Worm (Caenorhabditis elegans) whole organism, young adult: ENCODE data around the gene F09F9.5.

ENCODE experiments used
- dox-1 ChIP-seq: fragments of 200-800 bp; sonication (Bioruptor generic); IDR thresholded peaks from 2 replicates; pipeline ENCODE4 v1.3.6; 2022; ENCODE audit warnings: missing genetic modification reagents, missing genetic modification characterization, missing compliant biosample characterization
- madf-10 ChIP-seq: sonication (generic microtip); optimal IDR thresholded peaks from 2 replicates; lab custom pipeline; 2016; ENCODE audit warnings: mild to moderate bottlenecking, missing genetic modification characterization, missing compliant biosample characterization
- mcd-1 ChIP-seq: fragments of 200-800 bp; sonication (Bioruptor generic); IDR thresholded peaks from 2 replicates; pipeline ENCODE4 v1.3.6; 2022; ENCODE audit warnings: missing genetic modification reagents, missing genetic modification characterization, missing compliant biosample characterization
- mxl-1 ChIP-seq: sonication (generic microtip); optimal IDR thresholded peaks from 2 replicates; lab custom pipeline; 2016; ENCODE audit warnings: missing genetic modification characterization, missing compliant biosample characterization
- pbrm-1 ChIP-seq: fragments of 200-800 bp; sonication (Bioruptor generic); IDR thresholded peaks from 2 replicates; pipeline ENCODE4 v1.3.6; 2022; ENCODE audit warnings: missing genetic modification reagents, missing genetic modification characterization, missing compliant biosample characterization

DNA sequence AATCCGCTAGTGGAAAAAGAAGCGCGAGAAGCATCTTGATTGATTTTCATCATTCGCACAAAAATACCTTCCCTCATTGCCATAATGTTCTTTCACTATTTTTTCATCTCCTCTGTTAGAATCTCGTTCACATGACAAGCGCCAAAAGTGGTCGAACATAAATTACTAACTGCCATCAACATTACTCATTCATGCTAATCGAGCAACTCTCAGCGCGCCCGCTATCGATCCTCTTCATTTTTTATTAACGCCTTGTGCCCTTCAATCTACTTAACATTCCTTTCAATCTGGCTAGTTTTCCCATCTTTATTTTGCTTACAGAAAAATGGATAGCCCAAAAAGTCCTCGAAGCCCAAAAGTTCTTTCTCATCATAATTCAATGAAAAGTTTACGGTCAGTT lies at the start of gene F09F9.5:
- TF ChIP-seq mcd-1 (no peak), madf-10 (tag; lab: Kevin White, UChicago) (no peak), pbrm-1 (GFP tag; lab: Robert Waterston, UW) (no peak), dox-1 (GFP tag; lab: Robert Waterston, UW) (no peak), mxl-1 (tag; lab: Kevin White, UChicago) (no peak)
